Worm (Caenorhabditis elegans) whole organism, mixed stage, embryonic: ENCODE measurements around the gene msp-152.

Source experiments
- M03D4.4 ChIP-seq: sonication (generic microtip); optimal IDR thresholded peaks from 2 replicates; lab custom pipeline; 2017; ENCODE audit warnings: mild to moderate bottlenecking, missing genetic modification characterization, missing compliant biosample characterization
- bed-3 ChIP-seq: fragments of 200-800 bp; sonication (Bioruptor generic); optimal IDR thresholded peaks from 3 replicates; lab custom pipeline; 2018; ENCODE audit warnings: mild to moderate bottlenecking, missing genetic modification characterization, moderate library complexity, missing compliant biosample characterization
- blmp-1 ChIP-seq: fragments of 150-350 bp; optimal IDR thresholded peaks from 2 replicates; lab custom pipeline; 2014; ENCODE audit warnings: missing biosample characterization, missing genetic modification characterization
- ceh-39 ChIP-seq: fragments of 150-350 bp; optimal IDR thresholded peaks from 2 replicates; lab custom pipeline; 2014; ENCODE audit warnings: missing biosample characterization, missing genetic modification characterization
- ceh-43 ChIP-seq: fragments of 200-800 bp; sonication (Bioruptor generic); optimal IDR thresholded peaks from 2 replicates; lab custom pipeline; 2018; ENCODE audit warnings: mild to moderate bottlenecking, missing genetic modification characterization, moderate library complexity, missing compliant biosample characterization
- ceh-83 ChIP-seq: fragments of 200-800 bp; sonication (Bioruptor generic); optimal IDR thresholded peaks from 2 replicates; lab custom pipeline; 2018; ENCODE audit warnings: mild to moderate bottlenecking, missing genetic modification characterization, missing compliant biosample characterization
- ces-1 ChIP-seq: fragments of 150-350 bp; optimal IDR thresholded peaks from 2 replicates; lab custom pipeline; 2014; ENCODE audit warnings: missing biosample characterization, missing genetic modification reagents, missing genetic modification characterization
- cnd-1 ChIP-seq: fragments of 200-800 bp; sonication (Bioruptor generic); optimal IDR thresholded peaks from 2 replicates; lab custom pipeline; 2018; ENCODE audit warnings: mild to moderate bottlenecking, missing genetic modification characterization, missing compliant biosample characterization
- drap-1 ChIP-seq: fragments of 200-800 bp; sonication (Bioruptor generic); optimal IDR thresholded peaks from 3 replicates; lab custom pipeline; 2018; ENCODE audit warnings: mild to moderate bottlenecking, missing genetic modification characterization, missing compliant biosample characterization
- elt-1 ChIP-seq: sonication (generic microtip); optimal IDR thresholded peaks from 2 replicates; lab custom pipeline; 2017; ENCODE audit warnings: missing genetic modification characterization, mild to moderate bottlenecking, missing compliant biosample characterization, antibody characterized with exemption, moderate library complexity, borderline replicate concordance; ENCODE audit not compliant: insufficient read depth
- elt-3 ChIP-seq: fragments of 150-350 bp; optimal IDR thresholded peaks from 2 replicates; lab custom pipeline; 2014; ENCODE audit warnings: missing biosample characterization, missing genetic modification characterization
- flh-1 ChIP-seq: fragments of 200-800 bp; sonication (Bioruptor generic); optimal IDR thresholded peaks from 2 replicates; lab custom pipeline; 2018; ENCODE audit warnings: mild to moderate bottlenecking, missing genetic modification characterization, moderate library complexity, missing compliant biosample characterization
- ham-2 ChIP-seq: fragments of 200-800 bp; sonication (Bioruptor generic); optimal IDR thresholded peaks from 2 replicates; lab custom pipeline; 2018; ENCODE audit warnings: mild to moderate bottlenecking, missing genetic modification characterization, missing compliant biosample characterization
- hlh-1 ChIP-seq: fragments of 150-350 bp; optimal IDR thresholded peaks from 2 replicates; lab custom pipeline; 2014; ENCODE audit warnings: missing biosample characterization, missing genetic modification reagents, missing genetic modification characterization
- lin-13 ChIP-seq: fragments of 150-350 bp; optimal IDR thresholded peaks from 2 replicates; lab custom pipeline; 2014; ENCODE audit warnings: missing biosample characterization, missing genetic modification characterization
- lin-32 ChIP-seq: fragments of 200-800 bp; sonication (Bioruptor generic); optimal IDR thresholded peaks from 2 replicates; lab custom pipeline; 2018; ENCODE audit warnings: mild to moderate bottlenecking, missing genetic modification characterization, missing compliant biosample characterization
- lsy-2 ChIP-seq: fragments of 150-350 bp; optimal IDR thresholded peaks from 2 replicates; lab custom pipeline; 2014; ENCODE audit warnings: missing biosample characterization, missing genetic modification characterization
- mab-5 ChIP-seq: fragments of 150-350 bp; optimal IDR thresholded peaks from 2 replicates; lab custom pipeline; 2014; ENCODE audit warnings: missing biosample characterization, missing genetic modification characterization
- mep-1 ChIP-seq: fragments of 150-350 bp; optimal IDR thresholded peaks from 2 replicates; lab custom pipeline; 2017; ENCODE audit warnings: missing biosample characterization, missing genetic modification reagents, missing genetic modification characterization, inconsistent platforms
- mls-2 ChIP-seq: sonication (generic microtip); optimal IDR thresholded peaks from 2 replicates; lab custom pipeline; 2016; ENCODE audit warnings: mild to moderate bottlenecking, missing genetic modification characterization, moderate library complexity, missing compliant biosample characterization
- nhr-12 ChIP-seq: fragments of 150-350 bp; optimal IDR thresholded peaks from 2 replicates; lab custom pipeline; 2014; ENCODE audit warnings: missing biosample characterization, missing genetic modification characterization
- nhr-2 ChIP-seq: fragments of 150-350 bp; optimal IDR thresholded peaks from 2 replicates; lab custom pipeline; 2014; ENCODE audit warnings: missing biosample characterization, missing genetic modification characterization
- nhr-237 ChIP-seq: fragments of 150-350 bp; optimal IDR thresholded peaks from 2 replicates; lab custom pipeline; 2014; ENCODE audit warnings: missing biosample characterization, missing genetic modification characterization
- nhr-28 ChIP-seq: fragments of 150-350 bp; optimal IDR thresholded peaks from 2 replicates; lab custom pipeline; 2014; ENCODE audit warnings: missing biosample characterization, missing genetic modification characterization
- nhr-76 ChIP-seq: sonication (generic microtip); optimal IDR thresholded peaks from 2 replicates; lab custom pipeline; 2017; ENCODE audit warnings: missing biosample characterization, missing genetic modification characterization
- pha-4 ChIP-seq: fragments of 150-350 bp; optimal IDR thresholded peaks from 2 replicates; lab custom pipeline; 2018; ENCODE audit warnings: missing biosample characterization, missing genetic modification reagents, missing genetic modification characterization
- sem-2 ChIP-seq: fragments of 200-800 bp; sonication (Bioruptor generic); optimal IDR thresholded peaks from 2 replicates; lab custom pipeline; 2018; ENCODE audit warnings: mild to moderate bottlenecking, missing genetic modification characterization, missing compliant biosample characterization
- snpc-4 ChIP-seq: fragments of 150-350 bp; optimal IDR thresholded peaks from 2 replicates; lab custom pipeline; 2014; ENCODE audit warnings: missing biosample characterization, missing genetic modification characterization
- sptf-1 ChIP-seq: sonication (generic microtip); optimal IDR thresholded peaks from 2 replicates; lab custom pipeline; 2017; ENCODE audit warnings: mild to moderate bottlenecking, missing genetic modification characterization, moderate library complexity, missing compliant biosample characterization
- tbx-8 ChIP-seq: fragments of 200-800 bp; sonication (Bioruptor generic); optimal IDR thresholded peaks from 2 replicates; lab custom pipeline; 2018; ENCODE audit warnings: mild to moderate bottlenecking, missing genetic modification characterization, moderate library complexity, missing compliant biosample characterization
- unc-120 ChIP-seq: sonication (generic microtip); optimal IDR thresholded peaks from 2 replicates; lab custom pipeline; 2017; ENCODE audit warnings: missing genetic modification characterization, missing compliant biosample characterization; ENCODE audit not compliant: poor library complexity, severe bottlenecking
- unc-39 ChIP-seq: fragments of 150-350 bp; optimal IDR thresholded peaks from 2 replicates; lab custom pipeline; 2014; ENCODE audit warnings: missing biosample characterization, missing genetic modification characterization
- unc-62 ChIP-seq: fragments of 150-350 bp; optimal IDR thresholded peaks from 2 replicates; lab custom pipeline; 2014; ENCODE audit warnings: missing biosample characterization, missing genetic modification reagents, missing genetic modification characterization
- zip-8 ChIP-seq: fragments of 150-350 bp; optimal IDR thresholded peaks from 2 replicates; lab custom pipeline; 2014; ENCODE audit warnings: missing biosample characterization, missing genetic modification characterization
- ztf-11 ChIP-seq: fragments of 150-350 bp; optimal IDR thresholded peaks from 2 replicates; lab custom pipeline; 2014; ENCODE audit warnings: missing biosample characterization, missing genetic modification characterization

The msp-152 gene

DNA sequence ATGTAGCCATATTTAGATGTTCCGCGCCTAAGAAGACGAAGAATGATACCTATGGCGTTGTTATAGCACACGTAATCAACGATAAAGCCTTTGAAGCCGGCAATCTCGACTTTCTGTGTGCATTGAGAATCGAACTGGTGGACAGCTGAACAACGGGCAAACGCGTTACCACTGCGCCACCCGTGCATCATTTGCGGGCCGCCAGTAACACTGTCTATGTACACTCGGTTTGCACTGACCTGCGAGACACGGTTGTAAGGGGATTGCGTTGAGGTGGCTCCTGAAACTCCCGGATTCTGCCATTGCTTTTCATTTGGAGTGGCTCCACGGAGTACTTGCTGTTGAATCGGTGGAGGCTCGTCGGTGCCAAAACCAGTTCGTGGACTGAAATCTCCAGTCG is 9.6 kb downstream of the msp-152 start:
- TF ChIP-seq sptf-1 (tag; lab: Kevin White, UChicago), result peak; percentile 90
- TF ChIP-seq lin-13 (tag; lab: Kevin White, UChicago), result peak; percentile 57
- TF ChIP-seq ceh-83 (GFP tag; lab: Kevin White, UChicago), result peak; percentile 90
- TF ChIP-seq nhr-28 (tag; lab: Kevin White, UChicago), result no peak
- no peak for TF ChIP-seq mab-5 (tag; lab: Kevin White, UChicago)
- TF ChIP-seq drap-1 (GFP tag; lab: Kevin White, UChicago), result peak; percentile 86
- no peak for TF ChIP-seq nhr-12 (tag; lab: Kevin White, UChicago)
- peak; percentile 25 for TF ChIP-seq nhr-76 (tag; lab: Kevin White, UChicago)
- TF ChIP-seq lin-32 (GFP tag; lab: Kevin White, UChicago), result peak; percentile 64
- TF ChIP-seq hlh-1 (tag; lab: Kevin White, UChicago), result no peak
- TF ChIP-seq unc-120 (tag; lab: Kevin White, UChicago), result peak; percentile 64
- no peak for TF ChIP-seq elt-1 (tag; lab: Kevin White, UChicago)
- TF ChIP-seq ceh-43 (GFP tag; lab: Kevin White, UChicago), result peak; percentile 72
- TF ChIP-seq bed-3 (GFP tag; lab: Kevin White, UChicago), result peak; percentile 58
- TF ChIP-seq ces-1 (GFP tag; lab: Kevin White, UChicago), result no peak
- peak; percentile 24 for TF ChIP-seq pha-4 (tag; lab: Kevin White, UChicago)
- peak; percentile 84 for TF ChIP-seq M03D4.4
- no peak for TF ChIP-seq blmp-1 (tag; lab: Kevin White, UChicago)
- peak; percentile 90 for TF ChIP-seq ham-2 (GFP tag; lab: Kevin White, UChicago)
- peak; percentile 75 for TF ChIP-seq sem-2 (GFP tag; lab: Kevin White, UChicago)
- TF ChIP-seq ztf-11 (tag; lab: Kevin White, UChicago), result no peak
- no peak for TF ChIP-seq nhr-237 (tag; lab: Kevin White, UChicago)
- TF ChIP-seq ceh-39 (tag; lab: Kevin White, UChicago), result no peak
- TF ChIP-seq cnd-1 (tag; lab: Kevin White, UChicago), result peak; percentile 92
- peak; percentile 40 for TF ChIP-seq flh-1 (GFP tag; lab: Kevin White, UChicago)
- TF ChIP-seq unc-39, result no peak
- no peak for TF ChIP-seq mep-1 (tag; lab: Kevin White, UChicago)
- no peak for TF ChIP-seq nhr-2 (tag; lab: Kevin White, UChicago)
- no peak for TF ChIP-seq tbx-8 (GFP tag; lab: Kevin White, UChicago)
- TF ChIP-seq lsy-2 (tag; lab: Kevin White, UChicago), result no peak
- TF ChIP-seq elt-3 (tag; lab: Kevin White, UChicago), result no peak
- TF ChIP-seq mls-2, result peak; percentile 88
- no peak for TF ChIP-seq zip-8 (tag; lab: Kevin White, UChicago)
- TF ChIP-seq snpc-4 (tag; lab: Kevin White, UChicago), result no peak
- TF ChIP-seq unc-62, result no peak

DNA sequence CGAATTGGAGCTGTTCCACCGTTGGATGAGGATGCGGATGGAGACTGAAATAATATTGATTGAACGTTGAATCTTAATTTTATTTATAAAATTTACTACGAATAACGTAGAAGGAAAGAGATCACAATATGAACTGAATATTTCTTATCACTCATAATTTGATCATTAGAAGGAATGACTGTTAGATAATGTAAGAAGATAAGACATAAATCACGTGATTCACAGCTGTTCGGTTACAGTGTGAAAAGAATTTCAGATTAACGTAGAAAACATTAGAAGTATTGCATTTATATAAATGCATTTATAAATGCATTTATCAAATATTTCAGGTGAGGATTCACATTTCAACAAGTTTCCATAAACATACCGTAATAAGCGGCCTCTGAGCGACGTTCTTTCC is 10.0 kb downstream of the msp-152 start:
- no peak for TF ChIP-seq ham-2 (GFP tag; lab: Kevin White, UChicago)
- no peak for TF ChIP-seq nhr-2 (tag; lab: Kevin White, UChicago)
- no peak for TF ChIP-seq ztf-11 (tag; lab: Kevin White, UChicago)
- TF ChIP-seq nhr-237 (tag; lab: Kevin White, UChicago), result no peak
- no peak for TF ChIP-seq mls-2
- no peak for TF ChIP-seq nhr-12 (tag; lab: Kevin White, UChicago)
- TF ChIP-seq ceh-83 (GFP tag; lab: Kevin White, UChicago), result no peak
- no peak for TF ChIP-seq zip-8 (tag; lab: Kevin White, UChicago)
- no peak for TF ChIP-seq blmp-1 (tag; lab: Kevin White, UChicago)
- TF ChIP-seq bed-3 (GFP tag; lab: Kevin White, UChicago), result no peak
- TF ChIP-seq unc-120 (tag; lab: Kevin White, UChicago), result no peak
- TF ChIP-seq snpc-4 (tag; lab: Kevin White, UChicago), result no peak
- TF ChIP-seq lin-13 (tag; lab: Kevin White, UChicago), result no peak
- no peak for TF ChIP-seq elt-1 (tag; lab: Kevin White, UChicago)
- no peak for TF ChIP-seq sem-2 (GFP tag; lab: Kevin White, UChicago)
- TF ChIP-seq elt-3 (tag; lab: Kevin White, UChicago), result no peak
- no peak for TF ChIP-seq hlh-1 (tag; lab: Kevin White, UChicago)
- no peak for TF ChIP-seq lin-32 (GFP tag; lab: Kevin White, UChicago)
- no peak for TF ChIP-seq pha-4 (tag; lab: Kevin White, UChicago)
